Worm (Caenorhabditis elegans): ENCODE data around the gene srx-36.

srx-36 gene

DNA sequence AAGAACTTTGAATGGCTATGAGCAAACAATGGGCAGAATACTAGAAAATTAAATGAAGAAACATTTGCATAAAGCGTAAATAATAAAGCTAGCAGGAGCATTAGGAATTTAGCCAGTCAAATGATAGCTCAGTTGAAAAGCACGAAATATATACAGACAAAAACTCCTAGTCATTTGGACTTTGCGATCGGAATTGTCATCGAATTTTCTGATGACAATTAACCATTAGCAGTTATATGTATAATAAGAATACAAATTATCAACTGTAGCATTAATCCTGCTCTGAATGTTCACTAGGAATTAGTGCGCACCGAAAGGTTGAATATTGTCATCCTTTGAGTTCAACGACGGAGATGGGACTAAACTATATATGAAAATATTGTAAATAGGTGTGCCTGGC lies 16.5 kb upstream of the srx-36 start, which contains the start of gene ugt-38:
ugt-38 (minus strand) TSS at position 101 of the 400 bp plus-strand sequence.
- TF ChIP-seq tab-1 (GFP tag; IDR thresholded peaks at IDR 0.05) (no peak), ztf-29 (GFP tag; IDR thresholded peaks at IDR 0.05) (no peak), ztf-23 (GFP tag; IDR thresholded peaks at IDR 0.05) (no peak), cog-1 (tag; optimal IDR thresholded peaks at IDR 0.05) (no peak), klf-2 (GFP tag; conservative IDR thresholded peaks at IDR 0.05) (no peak), med-1 (GFP tag; optimal IDR thresholded peaks at IDR 0.05; ENCODE audit: insufficient read depth) (no peak), T22C8.4 (GFP tag; IDR thresholded peaks at IDR 0.05) (no peak), ref-1 (GFP tag; conservative IDR thresholded peaks at IDR 0.05) (no peak), flt-1 (GFP tag; IDR thresholded peaks at IDR 0.05) (no peak)

DNA sequence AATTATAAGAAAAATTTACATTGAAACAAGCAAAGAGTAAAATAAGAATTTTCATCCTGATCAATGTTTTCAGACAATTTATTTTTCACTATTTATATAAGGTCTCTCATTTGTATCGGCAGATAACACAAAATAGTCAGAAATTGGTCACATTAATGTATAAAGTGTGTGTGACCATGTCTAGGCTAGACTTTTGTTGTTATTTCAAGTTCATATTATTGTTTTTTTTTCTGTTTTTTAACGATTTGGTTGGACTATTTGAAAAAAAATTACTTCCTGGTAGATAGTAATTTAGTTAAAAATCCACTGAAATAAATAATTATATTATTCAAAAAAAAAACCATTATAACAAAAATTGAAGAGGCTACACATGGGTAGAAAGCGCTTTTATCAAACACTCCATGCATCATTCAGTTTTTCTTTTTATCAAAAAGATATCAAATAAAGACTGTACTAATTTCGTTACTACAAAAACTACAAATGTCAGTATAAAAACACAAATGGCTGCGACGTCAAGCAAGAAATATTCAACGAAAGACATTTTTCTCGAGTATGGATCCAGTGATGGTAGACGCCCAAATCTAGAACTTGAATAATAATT lies 14.5 kb upstream of the srx-36 start, which contains the start of gene ugt-37:
ugt-37 (minus strand) TSS at position 69 of the 601 bp plus-strand sequence.
- TF ChIP-seq klf-2 (GFP tag; conservative IDR thresholded peaks at IDR 0.05) (no peak), T22C8.4 (GFP tag; IDR thresholded peaks at IDR 0.05) (no peak), med-1 (GFP tag; optimal IDR thresholded peaks at IDR 0.05; ENCODE audit: insufficient read depth) (no peak), ztf-23 (GFP tag; IDR thresholded peaks at IDR 0.05) (no peak), ztf-29 (GFP tag; IDR thresholded peaks at IDR 0.05) (no peak), flt-1 (GFP tag; IDR thresholded peaks at IDR 0.05) (no peak), tab-1 (GFP tag; IDR thresholded peaks at IDR 0.05) (no peak), cog-1 (tag; optimal IDR thresholded peaks at IDR 0.05) (no peak), ref-1 (GFP tag; conservative IDR thresholded peaks at IDR 0.05) (no peak)

DNA sequence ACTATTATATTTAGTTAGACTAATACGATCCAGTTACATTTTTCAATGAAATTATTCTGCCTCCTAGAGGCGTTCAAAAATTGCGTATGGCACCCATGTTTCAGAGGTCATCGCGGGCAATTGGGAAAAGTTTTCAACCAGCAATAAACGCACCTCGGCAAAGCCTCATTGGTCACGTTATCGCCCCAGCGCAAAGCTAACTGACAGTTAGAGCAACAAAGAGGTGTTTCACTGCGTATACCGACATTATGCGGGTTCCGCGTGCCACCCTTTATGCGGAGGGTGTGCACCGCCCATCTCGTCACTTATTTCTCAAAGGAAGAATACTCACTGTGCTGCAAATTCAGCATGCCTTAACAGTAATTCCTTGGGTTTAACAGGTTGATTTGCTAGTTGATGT lies 11.8 kb upstream of the srx-36 start:
- TF ChIP-seq tab-1 (GFP tag; IDR thresholded peaks at IDR 0.05) (no peak), flt-1 (GFP tag; IDR thresholded peaks at IDR 0.05) (no peak), ztf-29 (GFP tag; IDR thresholded peaks at IDR 0.05) (no peak), ref-1 (GFP tag; conservative IDR thresholded peaks at IDR 0.05) (no peak), T22C8.4 (GFP tag; IDR thresholded peaks at IDR 0.05) (no peak), cog-1 (tag; optimal IDR thresholded peaks at IDR 0.05) (no peak), ztf-23 (GFP tag; IDR thresholded peaks at IDR 0.05) (no peak), med-1 (GFP tag; optimal IDR thresholded peaks at IDR 0.05; ENCODE audit: insufficient read depth) (no peak), klf-2 (GFP tag; conservative IDR thresholded peaks at IDR 0.05) (no peak)

DNA sequence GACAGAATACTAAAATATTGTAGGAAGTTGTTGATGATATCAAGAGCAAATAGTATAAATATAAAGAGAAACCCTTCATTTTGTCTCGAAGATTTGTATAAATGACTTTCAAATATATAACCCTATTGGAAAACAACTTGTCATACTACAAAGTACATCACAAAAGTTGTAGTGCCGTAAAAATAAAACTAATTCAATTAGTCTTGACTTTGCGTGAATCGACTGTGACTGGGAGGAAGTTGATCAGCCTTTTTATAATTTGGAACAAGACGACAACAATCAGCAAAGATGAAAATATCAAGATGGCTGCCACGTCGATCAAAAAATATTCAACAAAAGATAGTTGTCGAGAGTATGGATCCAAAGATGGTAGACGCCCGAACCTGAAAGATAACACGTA lies 11.0 kb upstream of the srx-36 start, which contains the start of gene ugt-40:
ugt-40 (minus strand) TSS at position 101 of the 400 bp plus-strand sequence.
- TF ChIP-seq med-1 (GFP tag; optimal IDR thresholded peaks at IDR 0.05; ENCODE audit: insufficient read depth) (no peak), cog-1 (tag; optimal IDR thresholded peaks at IDR 0.05) (no peak), ztf-29 (GFP tag; IDR thresholded peaks at IDR 0.05) (no peak), T22C8.4 (GFP tag; IDR thresholded peaks at IDR 0.05) (no peak), ztf-23 (GFP tag; IDR thresholded peaks at IDR 0.05) (no peak), klf-2 (GFP tag; conservative IDR thresholded peaks at IDR 0.05) (no peak), ref-1 (GFP tag; conservative IDR thresholded peaks at IDR 0.05) (no peak), tab-1 (GFP tag; IDR thresholded peaks at IDR 0.05) (no peak), flt-1 (GFP tag; IDR thresholded peaks at IDR 0.05) (no peak)

DNA sequence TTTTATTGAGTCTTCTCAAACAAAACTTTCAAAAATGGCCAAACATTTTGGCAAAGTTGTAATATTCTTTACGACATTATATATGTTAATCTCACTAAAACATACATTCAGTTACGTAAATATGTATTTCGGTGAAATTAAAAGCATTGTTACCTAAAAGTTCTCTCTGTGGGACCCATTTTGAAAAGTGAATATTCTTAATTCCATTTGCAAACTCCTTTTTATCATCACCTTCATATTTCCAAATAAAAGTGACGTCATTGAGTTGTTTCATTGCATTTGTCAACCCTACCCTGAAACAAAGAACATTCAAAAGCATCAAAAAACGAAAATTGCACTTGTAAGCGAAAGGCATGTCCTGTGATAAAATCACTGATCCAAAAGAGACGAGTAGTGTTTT lies 9.5 kb upstream of the srx-36 start:
- TF ChIP-seq ztf-29 (GFP tag; IDR thresholded peaks at IDR 0.05) (no peak), flt-1 (GFP tag; IDR thresholded peaks at IDR 0.05) (no peak), ref-1 (GFP tag; conservative IDR thresholded peaks at IDR 0.05) (no peak), med-1 (GFP tag; optimal IDR thresholded peaks at IDR 0.05; ENCODE audit: insufficient read depth) (no peak), tab-1 (GFP tag; IDR thresholded peaks at IDR 0.05) (no peak), klf-2 (GFP tag; conservative IDR thresholded peaks at IDR 0.05) (no peak)

DNA sequence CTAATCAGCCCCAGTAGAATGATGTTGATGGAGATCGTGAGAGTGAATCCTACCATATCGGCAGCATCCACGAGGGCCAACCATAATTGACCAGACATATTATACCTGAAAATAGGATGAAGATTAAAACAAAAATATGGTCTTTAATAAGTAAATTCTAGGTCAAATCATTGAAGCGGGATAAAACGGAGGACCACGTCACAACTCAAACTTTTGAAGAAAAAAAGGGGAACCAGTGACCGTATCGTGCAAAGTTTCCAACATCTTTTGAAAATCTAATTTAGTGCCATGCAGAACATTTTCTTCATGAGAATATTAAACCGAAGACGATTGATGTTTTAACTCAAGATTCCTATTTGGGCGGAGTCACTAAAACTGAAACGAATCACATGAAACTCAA lies 7.4 kb upstream of the srx-36 start, which contains the start of gene str-112:
str-112 (minus strand) TSS at position 101 of the 400 bp plus-strand sequence.
- no peak for TF ChIP-seq T22C8.4 (GFP tag; IDR thresholded peaks at IDR 0.05)
- no peak for TF ChIP-seq med-1 (GFP tag; optimal IDR thresholded peaks at IDR 0.05; ENCODE audit: insufficient read depth)
- TF ChIP-seq tab-1 (GFP tag; IDR thresholded peaks at IDR 0.05), result no peak
- no peak for TF ChIP-seq ref-1 (GFP tag; conservative IDR thresholded peaks at IDR 0.05)
- no peak for TF ChIP-seq ztf-29 (GFP tag; IDR thresholded peaks at IDR 0.05)

DNA sequence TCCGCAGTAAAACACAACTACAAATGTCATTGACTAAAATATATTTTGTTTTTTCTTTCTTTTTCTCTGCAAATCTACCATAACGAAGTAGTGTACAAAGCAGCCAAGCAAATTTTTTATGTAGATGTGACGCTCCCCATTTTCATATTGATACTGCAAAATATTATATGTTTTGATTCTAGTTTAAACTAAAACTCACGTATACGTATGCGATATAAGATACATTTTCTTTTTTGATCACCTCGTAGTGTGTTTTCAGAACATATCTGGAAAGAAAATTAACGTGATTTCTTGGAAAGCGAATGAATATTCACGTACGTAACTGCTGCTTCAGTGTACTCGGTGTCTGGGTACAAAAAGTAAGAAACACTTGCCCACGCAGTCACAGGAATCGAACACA lies 6.0 kb upstream of the srx-36 start:
- TF ChIP-seq ztf-23 (GFP tag; IDR thresholded peaks at IDR 0.05) (no peak), flt-1 (GFP tag; IDR thresholded peaks at IDR 0.05) (no peak), klf-2 (GFP tag; conservative IDR thresholded peaks at IDR 0.05) (no peak), tab-1 (GFP tag; IDR thresholded peaks at IDR 0.05) (no peak), ztf-29 (GFP tag; IDR thresholded peaks at IDR 0.05) (no peak), cog-1 (tag; optimal IDR thresholded peaks at IDR 0.05) (no peak), med-1 (GFP tag; optimal IDR thresholded peaks at IDR 0.05; ENCODE audit: insufficient read depth) (no peak), ref-1 (GFP tag; conservative IDR thresholded peaks at IDR 0.05) (no peak), T22C8.4 (GFP tag; IDR thresholded peaks at IDR 0.05) (no peak)

DNA sequence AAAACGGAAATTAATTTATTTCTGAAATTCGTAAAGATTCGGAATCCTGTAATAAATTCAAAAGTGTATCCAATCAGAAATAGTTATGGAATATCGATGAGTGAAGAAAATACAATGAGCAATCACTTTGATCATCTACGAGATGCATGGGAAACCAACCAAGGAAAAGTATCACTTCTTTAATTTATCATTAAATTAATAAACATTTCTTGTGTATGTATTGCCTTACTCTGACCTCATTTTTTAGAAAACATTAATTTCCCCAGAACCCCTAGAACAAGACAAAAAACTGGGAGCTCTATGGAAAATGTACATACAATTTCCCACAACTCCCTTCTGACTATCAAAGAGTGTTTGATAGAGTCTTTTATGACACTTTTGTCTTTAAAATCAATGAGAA lies 3.1 kb upstream of the srx-36 start, which contains the start of gene F10D2.16:
F10D2.16 (plus strand) TSS at position 301 of the 400 bp plus-strand sequence.
- TF ChIP-seq flt-1 (GFP tag; IDR thresholded peaks at IDR 0.05) (no peak), ztf-29 (GFP tag; IDR thresholded peaks at IDR 0.05) (no peak), med-1 (GFP tag; optimal IDR thresholded peaks at IDR 0.05; ENCODE audit: insufficient read depth) (no peak), ref-1 (GFP tag; conservative IDR thresholded peaks at IDR 0.05) (no peak), klf-2 (GFP tag; conservative IDR thresholded peaks at IDR 0.05) (no peak), cog-1 (tag; optimal IDR thresholded peaks at IDR 0.05) (no peak), ztf-23 (GFP tag; IDR thresholded peaks at IDR 0.05) (no peak), T22C8.4 (GFP tag; IDR thresholded peaks at IDR 0.05) (no peak), tab-1 (GFP tag; IDR thresholded peaks at IDR 0.05) (no peak)

DNA sequence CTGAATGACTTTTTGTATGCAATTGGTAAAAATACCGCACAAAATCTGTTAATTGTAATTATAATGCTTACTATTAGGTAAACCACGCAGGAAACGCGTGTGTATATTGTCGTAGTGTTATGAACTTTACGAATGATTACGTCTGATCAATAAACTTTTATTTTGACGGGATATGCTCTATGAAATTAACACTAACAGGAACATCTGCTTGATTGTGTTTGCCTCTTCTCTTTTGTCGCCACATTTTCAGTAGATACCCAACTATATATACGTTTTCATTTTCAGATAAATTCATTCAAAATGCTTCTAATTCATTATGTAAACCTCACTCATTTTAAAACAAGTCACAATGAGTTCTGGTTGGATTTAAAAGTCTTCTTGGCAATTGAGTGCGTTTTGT lies 1.4 kb upstream of the srx-36 start, which contains the start of gene sre-10:
sre-10 (plus strand) TSS at position 301 of the 400 bp plus-strand sequence.
- TF ChIP-seq ztf-23 (GFP tag; IDR thresholded peaks at IDR 0.05), result no peak

DNA sequence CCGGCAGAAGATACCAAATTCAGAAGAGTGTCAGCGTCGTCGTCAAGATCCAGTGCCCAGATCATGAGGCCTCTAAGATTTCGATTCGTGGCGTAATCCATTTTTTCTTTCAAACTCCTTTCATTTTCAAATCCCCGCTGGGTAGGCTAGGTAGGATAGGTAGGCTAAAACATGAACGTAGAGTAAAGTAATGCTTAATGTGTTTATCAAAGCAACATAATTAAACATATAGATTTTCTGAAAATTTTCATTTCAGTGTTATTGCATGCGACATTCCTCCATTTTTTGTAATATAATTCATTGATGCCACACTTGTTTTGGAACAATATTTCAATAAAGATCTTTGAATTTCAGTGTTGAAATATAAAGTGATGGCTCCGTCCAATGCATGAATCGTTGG lies 1.4 kb downstream of the srx-36 start, which contains the start of gene T01C4.8:
T01C4.8 (minus strand) TSS at position 101 of the 400 bp plus-strand sequence.
- TF ChIP-seq T22C8.4 (GFP tag; IDR thresholded peaks at IDR 0.05), result no peak
- no peak for TF ChIP-seq cog-1 (tag; optimal IDR thresholded peaks at IDR 0.05)
- TF ChIP-seq flt-1 (GFP tag; IDR thresholded peaks at IDR 0.05), result no peak
- no peak for TF ChIP-seq ztf-23 (GFP tag; IDR thresholded peaks at IDR 0.05)
- TF ChIP-seq med-1 (GFP tag; optimal IDR thresholded peaks at IDR 0.05; ENCODE audit: insufficient read depth), result no peak
- TF ChIP-seq ztf-29 (GFP tag; IDR thresholded peaks at IDR 0.05), result no peak
- no peak for TF ChIP-seq tab-1 (GFP tag; IDR thresholded peaks at IDR 0.05)
- TF ChIP-seq ref-1 (GFP tag; conservative IDR thresholded peaks at IDR 0.05), result no peak
- TF ChIP-seq klf-2 (GFP tag; conservative IDR thresholded peaks at IDR 0.05), result no peak
